Worm (Caenorhabditis elegans) whole organism, L4 larva: ENCODE results near the gene F59E12.6.
A peak's percentile ranks its signal among the peaks of the same experiment; 100 is the strongest.

Source experiments
- D1046.2 ChIP-seq: fragments of 200-800 bp; sonication (Bioruptor generic); IDR thresholded peaks from 2 replicates; pipeline ENCODE4 v1.3.6; 2022; ENCODE audit warnings: missing genetic modification characterization, missing compliant biosample characterization
- F37D6.2 ChIP-seq: sonication (generic microtip); optimal IDR thresholded peaks from 2 replicates; lab custom pipeline; 2016; ENCODE audit warnings: mild to moderate bottlenecking, missing genetic modification characterization, missing compliant biosample characterization
- F49E8.2 ChIP-seq: sonication (generic microtip); optimal IDR thresholded peaks from 2 replicates; lab custom pipeline; 2016; ENCODE audit warnings: missing compliant biosample characterization, mild to moderate bottlenecking, missing genetic modification characterization, borderline replicate concordance
- Y105C5A.15 ChIP-seq: fragments of 200-800 bp; sonication (Bioruptor generic); IDR thresholded peaks from 2 replicates; pipeline ENCODE4 v1.3.6; 2022; ENCODE audit warnings: missing genetic modification characterization, missing compliant biosample characterization
- Y5F2A.4 ChIP-seq: fragments of 200-800 bp; sonication (Bioruptor generic); optimal IDR thresholded peaks from 2 replicates; lab custom pipeline; 2018; ENCODE audit warnings: mild to moderate bottlenecking, missing genetic modification characterization, missing compliant biosample characterization
- Y75B8A.6 ChIP-seq: fragments of 200-800 bp; sonication (Bioruptor generic); IDR thresholded peaks from 2 replicates; pipeline ENCODE4 v1.3.6; 2022; ENCODE audit warnings: missing genetic modification reagents, missing genetic modification characterization, missing compliant biosample characterization
- ama-1 ChIP-seq: fragments of 150-350 bp; optimal IDR thresholded peaks from 2 replicates; lab custom pipeline; 2014; ENCODE audit warnings: inconsistent platforms, mixed read lengths
- arid-1 ChIP-seq: fragments of 200-800 bp; sonication (Bioruptor generic); conservative IDR thresholded peaks from 2 replicates; pipeline ENCODE4 v1.3.6; 2022; ENCODE audit warnings: missing genetic modification reagents, missing genetic modification characterization, missing compliant biosample characterization
- attf-4 ChIP-seq: sonication (generic microtip); optimal IDR thresholded peaks from 3 replicates; lab custom pipeline; 2017; ENCODE audit warnings: missing biosample characterization, missing genetic modification characterization
- ceh-44 ChIP-seq: fragments of 200-800 bp; sonication (Bioruptor generic); IDR thresholded peaks from 2 replicates; pipeline ENCODE4 v1.3.6; 2022; ENCODE audit warnings: missing genetic modification reagents, missing genetic modification characterization, missing compliant biosample characterization
- ceh-62 ChIP-seq: sonication (generic microtip); optimal IDR thresholded peaks from 2 replicates; lab custom pipeline; 2017; ENCODE audit warnings: missing biosample characterization, missing genetic modification characterization
- ces-1 ChIP-seq: fragments of 150-350 bp; sonication (generic microtip); optimal IDR thresholded peaks from 4 replicates; lab custom pipeline; 2014; ENCODE audit warnings: missing biosample characterization, missing genetic modification reagents, missing genetic modification characterization
- cey-2 ChIP-seq: sonication (generic microtip); optimal IDR thresholded peaks from 3 replicates; lab custom pipeline; 2017; ENCODE audit warnings: missing genetic modification characterization, mild to moderate bottlenecking, missing compliant biosample characterization, antibody characterized with exemption, borderline replicate concordance; ENCODE audit not compliant: insufficient read depth
- ctbp-1 ChIP-seq: fragments of 200-800 bp; sonication (Bioruptor generic); IDR thresholded peaks from 2 replicates; pipeline ENCODE4 v1.3.6; 2022; ENCODE audit warnings: missing genetic modification reagents, missing genetic modification characterization, missing compliant biosample characterization
- daf-12 ChIP-seq: fragments of 150-350 bp; optimal IDR thresholded peaks from 2 replicates; lab custom pipeline; 2014; ENCODE audit warnings: missing biosample characterization, missing genetic modification reagents, missing genetic modification characterization
- daf-16 ChIP-seq, 3 experiments: sonication (generic microtip); optimal IDR thresholded peaks; 2 replicates each; lab custom pipeline; 2016 to 2017; ENCODE audit warnings: missing genetic modification characterization in 3 of 3, missing genetic modification reagents in 3 of 3, mild to moderate bottlenecking in 2 of 3, missing compliant biosample characterization in 2 of 3, missing biosample characterization in 1 of 3, moderate library complexity in 1 of 3
- daf-19 ChIP-seq: fragments of 200-800 bp; sonication (Bioruptor generic); conservative IDR thresholded peaks from 2 replicates; pipeline ENCODE4 v1.3.6; 2022; ENCODE audit warnings: missing genetic modification characterization, missing compliant biosample characterization
- daf-8 ChIP-seq: fragments of 200-800 bp; sonication (Bioruptor generic); IDR thresholded peaks from 2 replicates; pipeline ENCODE4 v1.3.6; 2022; ENCODE audit warnings: missing genetic modification characterization, missing compliant biosample characterization
- dmd-6 ChIP-seq: fragments of 200-800 bp; sonication (Bioruptor generic); IDR thresholded peaks from 2 replicates; pipeline ENCODE4 v1.3.6; 2022; ENCODE audit warnings: missing genetic modification reagents, missing genetic modification characterization, missing compliant biosample characterization
- dve-1 ChIP-seq: sonication (generic microtip); optimal IDR thresholded peaks from 2 replicates; lab custom pipeline; 2017; ENCODE audit warnings: antibody characterized with exemption, mild to moderate bottlenecking, missing genetic modification characterization, missing compliant biosample characterization; ENCODE audit not compliant: insufficient read depth
- fkh-10 ChIP-seq: fragments of 150-350 bp; optimal IDR thresholded peaks from 2 replicates; lab custom pipeline; 2014; ENCODE audit warnings: missing biosample characterization, missing genetic modification reagents, missing genetic modification characterization
- fos-1 ChIP-seq: fragments of 150-350 bp; optimal IDR thresholded peaks from 2 replicates; lab custom pipeline; 2014; ENCODE audit warnings: missing biosample characterization, missing genetic modification characterization
- hlh-11 ChIP-seq: fragments of 200-800 bp; sonication (Bioruptor generic); optimal IDR thresholded peaks from 2 replicates; lab custom pipeline; 2018; ENCODE audit warnings: mild to moderate bottlenecking, missing genetic modification characterization, missing compliant biosample characterization
- jun-1 ChIP-seq: fragments of 150-350 bp; optimal IDR thresholded peaks from 2 replicates; lab custom pipeline; 2014; ENCODE audit warnings: missing biosample characterization, missing genetic modification reagents, missing genetic modification characterization
- lir-3 ChIP-seq: sonication (generic microtip); optimal IDR thresholded peaks from 2 replicates; lab custom pipeline; 2016; ENCODE audit warnings: mild to moderate bottlenecking, missing genetic modification characterization, missing compliant biosample characterization
- madf-9 ChIP-seq: fragments of 200-800 bp; sonication (Bioruptor generic); conservative IDR thresholded peaks from 2 replicates; pipeline ENCODE4 v1.3.6; 2022; ENCODE audit warnings: missing genetic modification reagents, missing genetic modification characterization, missing compliant biosample characterization
- mdl-1 ChIP-seq, 2 experiments: fragments of 150-350 bp in 1 of 2; sonication (generic microtip) in 1 of 2; optimal IDR thresholded peaks; 2 replicates each; lab custom pipeline; 2014 to 2017; ENCODE audit warnings: missing biosample characterization in 2 of 2, missing genetic modification characterization in 2 of 2
- mdt-29 ChIP-seq: fragments of 200-800 bp; sonication (Bioruptor generic); IDR thresholded peaks from 2 replicates; pipeline ENCODE4 v1.3.6; 2022; ENCODE audit warnings: missing genetic modification reagents, missing genetic modification characterization, missing compliant biosample characterization
- mes-2 ChIP-seq: sonication (generic microtip); optimal IDR thresholded peaks from 2 replicates; lab custom pipeline; 2016; ENCODE audit warnings: missing genotype, mild to moderate bottlenecking, missing genetic modification characterization, missing compliant biosample characterization; ENCODE audit not compliant: poor library complexity, severe bottlenecking
- mxl-2 ChIP-seq: fragments of 200-800 bp; sonication (Bioruptor generic); conservative IDR thresholded peaks from 2 replicates; pipeline ENCODE4 v1.3.6; 2022; ENCODE audit warnings: missing genetic modification reagents, missing genetic modification characterization, missing compliant biosample characterization
- nhr-10 ChIP-seq: fragments of 150-350 bp; optimal IDR thresholded peaks from 2 replicates; lab custom pipeline; 2014; ENCODE audit warnings: missing biosample characterization, missing genetic modification characterization
- nhr-102 ChIP-seq: sonication (generic microtip); optimal IDR thresholded peaks from 2 replicates; lab custom pipeline; 2016; ENCODE audit warnings: mild to moderate bottlenecking, missing genetic modification characterization, moderate library complexity, missing compliant biosample characterization
- nhr-28 ChIP-seq: fragments of 150-350 bp; optimal IDR thresholded peaks from 2 replicates; lab custom pipeline; 2014; ENCODE audit warnings: missing biosample characterization, missing genetic modification characterization
- nhr-41 ChIP-seq: fragments of 200-800 bp; sonication (Bioruptor generic); IDR thresholded peaks from 2 replicates; pipeline ENCODE4 v1.3.6; 2022; ENCODE audit warnings: missing genetic modification reagents, missing genetic modification characterization, missing compliant biosample characterization
- nhr-42 ChIP-seq: fragments of 200-800 bp; sonication (Bioruptor generic); IDR thresholded peaks from 2 replicates; pipeline ENCODE4 v1.3.6; 2022; ENCODE audit warnings: missing genetic modification characterization, missing compliant biosample characterization
- nhr-6 ChIP-seq: fragments of 150-350 bp; optimal IDR thresholded peaks from 2 replicates; lab custom pipeline; 2014; ENCODE audit warnings: missing biosample characterization, missing genetic modification characterization
- rbr-2 ChIP-seq: sonication (generic microtip); optimal IDR thresholded peaks from 2 replicates; lab custom pipeline; 2016; ENCODE audit warnings: missing genotype, missing genetic modification characterization, missing compliant biosample characterization
- saeg-2 ChIP-seq: fragments of 200-800 bp; sonication (Bioruptor generic); IDR thresholded peaks from 2 replicates; pipeline ENCODE4 v1.3.6; 2022; ENCODE audit warnings: missing genetic modification reagents, missing genetic modification characterization, missing compliant biosample characterization
- sdz-12 ChIP-seq: fragments of 200-800 bp; sonication (Bioruptor generic); optimal IDR thresholded peaks from 2 replicates; lab custom pipeline; 2018; ENCODE audit warnings: mild to moderate bottlenecking, missing genetic modification characterization, missing compliant biosample characterization
- skn-1 ChIP-seq: fragments of 150-350 bp; optimal IDR thresholded peaks from 2 replicates; lab custom pipeline; 2014; ENCODE audit warnings: missing biosample characterization, missing genetic modification characterization
- snpc-1.2 ChIP-seq: fragments of 200-800 bp; sonication (Bioruptor generic); IDR thresholded peaks from 2 replicates; pipeline ENCODE4 v1.3.6; 2022; ENCODE audit warnings: missing genetic modification reagents, missing genetic modification characterization, missing compliant biosample characterization
- snpc-4 ChIP-seq: fragments of 150-350 bp; optimal IDR thresholded peaks from 2 replicates; lab custom pipeline; 2014; ENCODE audit warnings: missing biosample characterization, missing genetic modification characterization
- tag-97 ChIP-seq: fragments of 200-800 bp; sonication (Bioruptor generic); IDR thresholded peaks from 2 replicates; pipeline ENCODE4 v1.3.6; 2022; ENCODE audit warnings: missing genetic modification characterization, missing compliant biosample characterization
- tra-1 ChIP-seq: fragments of 200-800 bp; sonication (Bioruptor generic); IDR thresholded peaks from 2 replicates; pipeline ENCODE4 v1.3.6; 2022; ENCODE audit warnings: missing genetic modification reagents, missing genetic modification characterization, missing compliant biosample characterization
- unc-130 ChIP-seq: sonication (generic microtip); optimal IDR thresholded peaks from 2 replicates; lab custom pipeline; 2016; ENCODE audit warnings: missing genetic modification reagents, missing genetic modification characterization, missing compliant biosample characterization
- unc-39 ChIP-seq: sonication (generic microtip); optimal IDR thresholded peaks from 2 replicates; lab custom pipeline; 2017; ENCODE audit warnings: missing biosample characterization, missing genetic modification characterization
- vab-7 ChIP-seq: fragments of 200-800 bp; sonication (Bioruptor generic); IDR thresholded peaks from 2 replicates; pipeline ENCODE4 v1.3.6; 2022; ENCODE audit warnings: missing genetic modification reagents, missing genetic modification characterization, missing compliant biosample characterization
- zfp-3 ChIP-seq: fragments of 200-800 bp; sonication (Bioruptor generic); conservative IDR thresholded peaks from 2 replicates; pipeline ENCODE4 v1.3.6; 2022; ENCODE audit warnings: missing genetic modification reagents, missing genetic modification characterization, missing compliant biosample characterization
- zip-11 ChIP-seq: fragments of 200-800 bp; sonication (Bioruptor generic); IDR thresholded peaks from 2 replicates; pipeline ENCODE4 v1.3.6; 2022; ENCODE audit warnings: missing genetic modification characterization, missing compliant biosample characterization
- zip-2 ChIP-seq: fragments of 150-350 bp; optimal IDR thresholded peaks from 2 replicates; lab custom pipeline; 2014; ENCODE audit warnings: missing biosample characterization, missing genetic modification characterization

F59E12.6 gene

ce11 chrII:5599326-5600044 lies 31.3 kb downstream of the F59E12.6 start, which contains the start of gene C17G10.10 (continued):
- TF ChIP-seq F49E8.2 (peak; percentile 47), ces-1 (no peak), mes-2 (tag; lab: Kevin White, UChicago) (peak; percentile 86), jun-1 (no peak), daf-12 (tag; lab: Kevin White, UChicago) (no peak), ctbp-1 (GFP tag; lab: Robert Waterston, UW) (no peak), nhr-28 (tag; lab: Kevin White, UChicago) (peak; percentile 72), dve-1 (tag; lab: Kevin White, UChicago) (peak; percentile 89), unc-130 (GFP tag; lab: Kevin White, UChicago) (peak; percentile 39), dmd-6 (GFP tag; lab: Robert Waterston, UW) (peak; percentile 72), hlh-11 (peak; percentile 76), mxl-2 (GFP tag; lab: Robert Waterston, UW) (no peak), zfp-3 (0 out of 2 replicates have a peak, but pooled peaks have one; percentile 31), skn-1 (no peak), snpc-1.2 (GFP tag; lab: Robert Waterston, UW) (peak; percentile 75), nhr-6 (tag; lab: Kevin White, UChicago) (peak; percentile 53), Y75B8A.6 (GFP tag; lab: Robert Waterston, UW) (no peak), D1046.2 (no peak), sdz-12 (GFP tag; lab: Kevin White, UChicago) (no peak), nhr-102 (tag; lab: Kevin White, UChicago) (peak; percentile 68), F37D6.2 (tag; lab: Kevin White, UChicago) (no peak), daf-16 (GFP tag; optimal IDR thresholded peaks at IDR 0.05; lab: Kevin White, UChicago) (peak; percentile 35 to 79), daf-16 (tag; optimal IDR thresholded peaks at IDR 0.05; lab: Kevin White, UChicago) (peak; percentile 82), zip-2 (tag; lab: Kevin White, UChicago) (no peak), attf-4 (tag; lab: Kevin White, UChicago) (no peak), saeg-2 (GFP tag; lab: Robert Waterston, UW) (no peak), madf-9 (GFP tag; lab: Robert Waterston, UW) (no peak), fos-1 (tag; lab: Kevin White, UChicago) (no peak), arid-1 (GFP tag; lab: Robert Waterston, UW) (0 out of 2 replicates have a peak, but pooled peaks have one; percentile 44), cey-2 (tag; lab: Kevin White, UChicago) (no peak), lir-3 (no peak), tra-1 (no peak), ama-1 (lab: Kevin White, UChicago) (peak; percentile 97), zip-11 (GFP tag; lab: Robert Waterston, UW) (no peak), Y5F2A.4 (GFP tag; lab: Kevin White, UChicago) (no peak), daf-19 (no peak; the same call in 1 of the 2 replicates), snpc-4 (tag; lab: Kevin White, UChicago) (peak; percentile 93), ceh-62 (tag; lab: Kevin White, UChicago) (no peak), ceh-44 (GFP tag; lab: Robert Waterston, UW) (0 out of 2 replicates have a peak, but pooled peaks have one; percentile 29), fkh-10 (GFP tag; lab: Kevin White, UChicago) (no peak), nhr-10 (tag; lab: Kevin White, UChicago) (no peak), unc-39 (tag; lab: Kevin White, UChicago) (no peak), mdl-1 (tag; optimal IDR thresholded peaks at IDR 0.05; lab: Kevin White, UChicago) (peak; percentile 3 to 64), daf-8 (GFP tag; lab: Robert Waterston, UW) (no peak), mdt-29 (GFP tag; lab: Robert Waterston, UW) (no peak), rbr-2 (tag; lab: Kevin White, UChicago) (peak; percentile 67), nhr-42 (peak; percentile 74), Y105C5A.15 (GFP tag; lab: Robert Waterston, UW) (no peak), nhr-41 (GFP tag; lab: Robert Waterston, UW) (no peak), vab-7 (GFP tag; lab: Robert Waterston, UW) (no peak), tag-97 (GFP tag; lab: Robert Waterston, UW) (no peak)
